Worm (Caenorhabditis elegans) whole organism, midembryonic: ENCODE data around the gene srbc-37.

Experiments
- T22C8.4 ChIP-seq: fragments of 200-800 bp; sonication (Bioruptor generic); IDR thresholded peaks from 2 replicates; pipeline ENCODE4 v1.3.6; 2022; ENCODE audit warnings: missing genetic modification characterization, missing compliant biosample characterization
- cog-1 ChIP-seq: sonication (generic microtip); optimal IDR thresholded peaks from 2 replicates; lab custom pipeline; 2016; ENCODE audit warnings: missing genetic modification characterization, missing compliant biosample characterization
- flt-1 ChIP-seq: fragments of 200-800 bp; sonication (Bioruptor generic); IDR thresholded peaks from 2 replicates; pipeline ENCODE4 v1.3.6; 2022; ENCODE audit warnings: missing genetic modification characterization, missing compliant biosample characterization
- klf-2 ChIP-seq: fragments of 200-800 bp; sonication (Bioruptor generic); conservative IDR thresholded peaks from 2 replicates; pipeline ENCODE4 v1.3.6; 2022; ENCODE audit warnings: missing genetic modification reagents, missing genetic modification characterization, missing compliant biosample characterization
- med-1 ChIP-seq: sonication (generic microtip); optimal IDR thresholded peaks from 2 replicates; lab custom pipeline; 2017; ENCODE audit warnings: missing genetic modification characterization, mild to moderate bottlenecking, missing compliant biosample characterization, antibody characterized with exemption, missing genetic modification reagents; ENCODE audit not compliant: insufficient read depth
- ref-1 ChIP-seq: fragments of 200-800 bp; sonication (Bioruptor generic); conservative IDR thresholded peaks from 2 replicates; pipeline ENCODE4 v1.3.6; 2022; ENCODE audit warnings: missing genetic modification reagents, missing genetic modification characterization, missing compliant biosample characterization
- tab-1 ChIP-seq: fragments of 200-800 bp; sonication (Bioruptor generic); IDR thresholded peaks from 2 replicates; pipeline ENCODE4 v1.3.6; 2022; ENCODE audit warnings: missing genetic modification characterization, missing compliant biosample characterization
- ztf-23 ChIP-seq: fragments of 200-800 bp; sonication (Bioruptor generic); IDR thresholded peaks from 2 replicates; pipeline ENCODE4 v1.3.6; 2022; ENCODE audit warnings: missing genetic modification reagents, missing genetic modification characterization, missing compliant biosample characterization
- ztf-29 ChIP-seq: fragments of 200-800 bp; sonication (Bioruptor generic); IDR thresholded peaks from 2 replicates; pipeline ENCODE4 v1.3.6; 2022; ENCODE audit warnings: missing genetic modification reagents, missing genetic modification characterization, missing compliant biosample characterization

srbc-37 gene

ce11 chrV:752679-753333, 50.4 kb downstream of the srbc-37 start, which contains the start of the genes str-262 and srp-1:
Gene str-262, minus strand, starts transcription at chrV:752779.
Gene srp-1, plus strand, starts transcription at chrV:753283.
- TF ChIP-seq ztf-23: no peak
- no peak for TF ChIP-seq cog-1
- no peak for TF ChIP-seq ref-1 (GFP tag; lab: Robert Waterston, UW)
- TF ChIP-seq flt-1 (GFP tag; lab: Robert Waterston, UW): no peak
- TF ChIP-seq klf-2 (GFP tag; lab: Robert Waterston, UW): no peak
- TF ChIP-seq tab-1 (GFP tag; lab: Robert Waterston, UW): no peak
- no peak for TF ChIP-seq ztf-29 (GFP tag; lab: Robert Waterston, UW)
- TF ChIP-seq T22C8.4 (GFP tag; lab: Robert Waterston, UW): no peak
- no peak for TF ChIP-seq med-1 (GFP tag; lab: Kevin White, UChicago)
